Worm (Caenorhabditis elegans): Measurements from ENCODE around the gene clip-1.

- peak; percentile 54 for TF ChIP-seq nhr-80 (tag; optimal IDR thresholded peaks at IDR 0.05)
- TF ChIP-seq ekl-4 (GFP tag; IDR thresholded peaks at IDR 0.05): no peak
- no peak for TF ChIP-seq pha-4 (tag; optimal IDR thresholded peaks at IDR 0.05)
- TF ChIP-seq madf-10 (tag; optimal IDR thresholded peaks at IDR 0.05): no peak
- no peak for TF ChIP-seq Y67H2A.10 (GFP tag; conservative IDR thresholded peaks at IDR 0.05)
- TF ChIP-seq ceh-79 (tag; optimal IDR thresholded peaks at IDR 0.05): no peak
Observed at ce11 chrIII:9258510-9258909, 10.4 kb downstream of the clip-1 start.

Data from whole organism, young adult.